Worm (Caenorhabditis elegans): ENCODE measurements around the gene K02C4.3.

K02C4.3 gene

ce11 chrII:8086803-8087202 is at the start of gene K02C4.3:
K02C4.3 (minus strand) TSS chrII:8086853.
- TF ChIP-seq him-1 (tag; optimal IDR thresholded peaks at IDR 0.05): no peak
- TF ChIP-seq W03F9.2 (tag; optimal IDR thresholded peaks at IDR 0.05): peak; percentile 72

DNA sequence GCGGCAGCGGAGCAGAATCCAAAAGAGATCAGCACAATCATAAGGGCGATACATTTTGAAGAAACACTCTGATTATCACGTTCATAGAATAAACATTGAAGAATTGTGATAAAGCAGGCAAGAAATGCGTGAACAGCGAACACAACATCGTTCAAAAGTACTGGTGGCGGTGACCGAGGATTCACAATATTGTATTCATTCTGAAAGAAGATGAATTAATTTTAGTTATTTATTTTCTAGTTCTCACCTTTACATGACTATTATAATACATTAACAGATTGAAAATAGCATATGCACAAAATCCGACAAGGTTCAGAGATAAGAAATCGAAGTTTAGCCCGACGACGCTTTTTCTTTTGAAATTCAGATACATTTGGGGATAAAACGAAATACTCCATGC is 49.3 kb upstream of the K02C4.3 start:
- TF ChIP-seq W03F9.2 (tag; optimal IDR thresholded peaks at IDR 0.05) (no peak), dao-5 (tag; optimal IDR thresholded peaks at IDR 0.05) (no peak), him-1 (tag; optimal IDR thresholded peaks at IDR 0.05) (no peak)

DNA sequence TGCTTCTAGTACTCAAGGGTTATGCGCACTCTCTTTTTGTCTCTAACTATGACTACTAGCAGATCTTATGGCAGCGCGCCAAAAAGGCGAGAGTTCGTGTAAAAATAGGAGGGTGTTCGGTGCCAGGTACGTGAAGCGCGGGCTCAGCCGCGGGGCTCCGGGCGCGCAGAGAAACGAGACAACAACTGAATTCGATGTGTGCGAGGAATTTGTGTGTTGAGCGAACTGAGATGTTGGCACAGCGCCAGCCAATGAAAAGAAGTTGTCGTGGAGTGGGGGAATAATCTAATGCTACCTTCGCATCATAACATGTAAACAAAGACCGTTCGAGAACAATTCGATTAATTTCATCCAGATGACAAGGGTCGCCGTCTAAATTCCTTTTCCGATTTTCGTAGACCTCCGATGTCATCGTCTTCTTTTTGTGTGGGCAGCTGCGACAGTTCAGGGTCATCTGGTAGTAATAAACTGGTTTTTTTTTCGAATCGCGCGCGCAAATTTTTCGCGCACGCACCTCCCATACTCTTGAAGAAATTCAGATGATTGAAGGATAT is 44.8 kb upstream of the K02C4.3 start:
- no peak for TF ChIP-seq W03F9.2 (tag; optimal IDR thresholded peaks at IDR 0.05)
- TF ChIP-seq him-1 (tag; optimal IDR thresholded peaks at IDR 0.05): peak; percentile 67

- TF ChIP-seq him-1 (tag; optimal IDR thresholded peaks at IDR 0.05) (no peak), dao-5 (tag; optimal IDR thresholded peaks at IDR 0.05) (no peak), W03F9.2 (tag; optimal IDR thresholded peaks at IDR 0.05) (no peak)
Observed at ce11 chrII:8130792-8131191, 44.1 kb upstream of the K02C4.3 start.

- TF ChIP-seq dao-5 (tag; optimal IDR thresholded peaks at IDR 0.05): no peak
- no peak for TF ChIP-seq W03F9.2 (tag; optimal IDR thresholded peaks at IDR 0.05)
- no peak for TF ChIP-seq him-1 (tag; optimal IDR thresholded peaks at IDR 0.05)
Observed at ce11 chrII:8129495-8130010, 42.9 kb upstream of the K02C4.3 start, which contains the start of gene ulp-4. ulp-4 (plus strand) TSS chrII:8129960.

ce11 chrII:8129040-8129387 is 42.4 kb upstream of the K02C4.3 start:
- TF ChIP-seq him-1 (tag; optimal IDR thresholded peaks at IDR 0.05) (no peak), dao-5 (tag; optimal IDR thresholded peaks at IDR 0.05) (no peak), W03F9.2 (tag; optimal IDR thresholded peaks at IDR 0.05) (no peak)

ce11 chrII:8128273-8129039 is 41.8 kb upstream of the K02C4.3 start:
- TF ChIP-seq W03F9.2 (tag; optimal IDR thresholded peaks at IDR 0.05) (no peak), him-1 (tag; optimal IDR thresholded peaks at IDR 0.05) (peak; percentile 36), dao-5 (tag; optimal IDR thresholded peaks at IDR 0.05) (peak; percentile 9)

DNA sequence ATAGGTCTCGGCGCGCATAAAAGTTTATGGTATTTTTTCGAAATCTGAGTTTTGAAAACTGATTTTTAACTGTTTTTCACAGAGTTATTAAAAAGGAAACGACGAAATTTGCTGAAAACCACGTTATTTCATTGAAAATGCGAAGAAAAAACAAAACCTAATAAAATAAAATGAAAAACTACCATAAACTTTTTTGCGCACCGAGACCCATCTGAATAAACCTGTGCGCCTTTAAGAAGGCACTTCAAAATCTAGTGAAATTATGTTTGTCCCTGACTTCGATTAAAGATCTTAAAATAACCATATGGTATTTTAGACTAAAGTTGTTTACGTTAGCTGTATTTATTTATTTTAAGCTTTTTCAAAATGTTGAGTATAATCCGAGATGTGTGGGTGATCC is 41.1 kb upstream of the K02C4.3 start:
- no peak for TF ChIP-seq dao-5 (tag; optimal IDR thresholded peaks at IDR 0.05)
- no peak for TF ChIP-seq him-1 (tag; optimal IDR thresholded peaks at IDR 0.05)
- TF ChIP-seq W03F9.2 (tag; optimal IDR thresholded peaks at IDR 0.05): no peak

DNA sequence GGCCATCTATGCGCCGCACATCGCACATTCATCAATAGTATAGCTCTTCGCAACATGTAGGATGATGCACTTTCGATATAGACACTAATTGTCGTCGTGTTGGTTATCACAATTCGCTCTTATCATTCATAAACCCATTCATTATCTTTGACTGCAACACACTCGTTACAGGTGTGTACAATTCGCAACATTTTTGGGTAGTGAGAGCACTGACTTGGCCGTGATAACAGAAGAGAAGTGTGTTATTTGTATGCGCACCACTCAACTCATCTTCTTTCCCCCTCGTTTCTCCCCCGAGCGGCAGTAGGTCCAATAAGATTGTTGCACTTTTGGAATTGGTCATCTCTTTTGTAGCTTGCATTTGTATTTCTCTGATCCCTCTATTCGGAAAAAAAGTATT is 40.6 kb upstream of the K02C4.3 start:
- no peak for TF ChIP-seq dao-5 (tag; optimal IDR thresholded peaks at IDR 0.05)
- TF ChIP-seq him-1 (tag; optimal IDR thresholded peaks at IDR 0.05): no peak
- TF ChIP-seq W03F9.2 (tag; optimal IDR thresholded peaks at IDR 0.05): no peak

DNA sequence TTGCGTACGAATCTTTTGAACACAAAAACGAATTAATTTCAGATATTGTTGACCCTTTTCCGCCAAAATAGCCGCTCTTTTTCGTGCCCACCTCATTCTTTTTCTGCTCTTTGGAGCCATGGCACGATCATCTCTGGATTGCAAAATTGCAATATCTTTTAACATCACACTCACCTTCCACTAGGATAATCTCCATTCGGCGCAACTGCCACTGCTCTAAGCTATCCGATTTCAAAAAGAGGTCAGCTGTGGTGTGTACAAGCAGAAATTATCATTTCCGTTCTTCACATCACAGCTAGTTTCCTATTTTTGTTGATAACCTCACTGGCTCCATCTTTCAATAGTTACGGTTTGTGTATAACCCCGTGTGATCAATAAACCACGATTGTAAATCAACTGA is 40.0 kb upstream of the K02C4.3 start:
- TF ChIP-seq dao-5 (tag; optimal IDR thresholded peaks at IDR 0.05) (no peak), W03F9.2 (tag; optimal IDR thresholded peaks at IDR 0.05) (no peak), him-1 (tag; optimal IDR thresholded peaks at IDR 0.05) (no peak)

DNA sequence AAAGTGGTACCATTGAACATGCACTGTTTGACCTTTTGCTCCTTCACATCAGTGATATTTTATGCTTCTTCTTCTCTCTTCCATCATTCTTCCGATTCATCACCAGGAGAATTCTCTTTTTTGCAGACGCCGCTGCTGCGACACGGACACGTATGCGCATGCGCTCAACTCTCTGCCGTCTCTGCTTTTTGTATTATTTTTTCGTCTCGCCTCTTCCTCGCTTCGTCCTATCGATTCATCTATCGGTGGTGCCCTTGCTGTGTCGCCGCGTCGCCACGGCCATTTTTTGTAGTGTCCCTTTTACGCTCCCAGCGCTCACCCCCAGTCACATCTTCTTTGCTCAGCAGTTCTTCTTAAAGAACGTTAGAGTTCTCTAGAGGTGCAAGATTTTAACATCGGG is 39.5 kb upstream of the K02C4.3 start:
- TF ChIP-seq dao-5 (tag; optimal IDR thresholded peaks at IDR 0.05): no peak
- TF ChIP-seq W03F9.2 (tag; optimal IDR thresholded peaks at IDR 0.05): peak; percentile 49
- no peak for TF ChIP-seq him-1 (tag; optimal IDR thresholded peaks at IDR 0.05)

DNA sequence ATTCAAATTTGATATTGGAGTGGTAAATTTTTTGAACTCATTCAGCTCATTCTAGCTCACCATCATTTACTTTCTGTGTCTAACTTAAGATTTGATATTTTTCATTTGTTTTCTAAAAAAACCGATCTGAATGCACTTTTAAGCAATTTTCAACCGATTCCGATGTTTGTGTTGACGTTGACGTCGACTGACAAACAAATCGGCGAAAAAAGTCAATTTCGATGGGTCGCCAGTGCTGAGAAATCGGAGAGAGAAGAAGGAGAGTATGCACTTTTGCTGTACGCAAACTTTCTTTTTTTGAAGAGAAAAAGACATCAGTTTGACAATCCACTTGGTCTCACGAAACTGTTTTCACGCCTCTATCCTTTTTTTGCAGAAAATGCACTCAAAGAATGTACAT is 38.8 kb upstream of the K02C4.3 start:
- TF ChIP-seq him-1 (tag; optimal IDR thresholded peaks at IDR 0.05) (no peak), W03F9.2 (tag; optimal IDR thresholded peaks at IDR 0.05) (no peak), dao-5 (tag; optimal IDR thresholded peaks at IDR 0.05) (no peak)

ce11 chrII:8124867-8125266 is 38.2 kb upstream of the K02C4.3 start, which contains the start of gene ire-1:
ire-1 (minus strand) TSS chrII:8124910.
- TF ChIP-seq W03F9.2 (tag; optimal IDR thresholded peaks at IDR 0.05) (peak; percentile 70), him-1 (tag; optimal IDR thresholded peaks at IDR 0.05) (no peak)

ce11 chrII:8117426-8117825 is 30.8 kb upstream of the K02C4.3 start:
- TF ChIP-seq dao-5 (tag; optimal IDR thresholded peaks at IDR 0.05): no peak
- TF ChIP-seq W03F9.2 (tag; optimal IDR thresholded peaks at IDR 0.05): no peak
- TF ChIP-seq him-1 (tag; optimal IDR thresholded peaks at IDR 0.05): no peak

DNA sequence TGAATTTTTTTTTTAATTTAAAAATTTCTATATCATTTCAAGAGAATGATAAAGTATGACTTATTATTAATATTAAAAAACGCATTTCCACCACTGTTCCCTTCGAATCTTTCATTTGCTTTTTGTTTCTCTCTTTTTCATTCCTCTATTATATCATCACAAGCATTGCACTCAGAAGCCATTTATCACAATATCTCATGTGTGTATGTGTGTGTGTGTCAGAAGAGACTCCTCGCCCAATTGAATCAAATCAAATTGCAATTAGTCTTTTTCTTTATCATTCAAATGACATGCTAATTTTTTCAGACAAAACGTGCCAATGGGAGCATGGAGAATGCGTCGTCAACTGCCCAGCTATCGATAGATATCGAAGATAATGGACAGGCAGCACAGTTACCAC is 29.5 kb upstream of the K02C4.3 start, which contains the start of gene unc-105:
Gene unc-105 (plus strand): TSS at position 301 of the 400 bp plus-strand sequence.
- no peak for TF ChIP-seq W03F9.2 (tag; optimal IDR thresholded peaks at IDR 0.05)
- TF ChIP-seq him-1 (tag; optimal IDR thresholded peaks at IDR 0.05): no peak
- TF ChIP-seq dao-5 (tag; optimal IDR thresholded peaks at IDR 0.05): no peak

Data from whole organism, L4/young adult.